Fruit fly (Drosophila melanogaster) Kc167 (cell line): ENCODE results near the gene Irk2.

Source experiments
- Myc ChIP-seq: fragments of >200 bp; optimal IDR thresholded peaks from 2 replicates; lab custom pipeline; 2017; ENCODE audit warnings: missing external identifiers
- Sin3A ChIP-seq: fragments of >200 bp; optimal IDR thresholded peaks from 2 replicates; lab custom pipeline; 2018; ENCODE audit warnings: missing external identifiers
- h ChIP-seq: fragments of >200 bp; optimal IDR thresholded peaks from 3 replicates; lab custom pipeline; 2018; ENCODE audit warnings: missing external identifiers
- insv ChIP-seq: fragments of >200 bp; optimal IDR thresholded peaks from 3 replicates; lab custom pipeline; 2018; ENCODE audit warnings: missing external identifiers
- psq ChIP-seq: fragments of >200 bp; optimal IDR thresholded peaks from 2 replicates; lab custom pipeline; 2017; ENCODE audit warnings: missing external identifiers
- ttk ChIP-seq: sonication (Bioruptor generic); optimal IDR thresholded peaks from 2 replicates; lab custom pipeline; 2017; ENCODE audit warnings: missing external identifiers

The Irk2 gene

DNA sequence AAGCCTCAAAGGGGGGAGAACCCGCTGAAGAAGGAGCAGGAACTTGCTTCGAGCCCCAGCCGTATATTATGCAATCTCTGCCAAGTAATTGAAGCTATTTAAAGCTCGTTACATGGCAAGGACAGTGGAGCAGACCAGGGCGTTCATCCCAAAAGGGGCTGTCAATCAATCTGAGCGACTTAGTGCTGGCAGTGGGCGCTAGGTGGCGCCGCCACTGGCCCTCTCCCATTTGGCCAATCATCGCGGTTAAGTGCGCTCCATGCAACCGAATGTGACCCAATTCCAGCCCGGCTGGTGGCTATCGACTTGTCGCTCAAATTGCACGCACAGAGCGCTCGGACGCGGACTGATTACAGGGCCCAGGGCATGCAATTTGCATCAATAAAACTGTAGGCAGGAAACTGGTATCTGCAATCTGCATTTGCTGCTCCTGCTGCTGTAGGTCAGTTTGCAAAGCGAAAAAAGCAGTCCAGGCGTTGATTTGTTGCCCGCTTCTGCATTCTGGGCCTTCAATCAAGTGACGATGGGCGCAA, 9.8 kb downstream of the Irk2 start:
- TF ChIP-seq psq (lab: Kevin White, UChicago) (no peak), Sin3A (lab: Kevin White, UChicago) (no peak)

DNA sequence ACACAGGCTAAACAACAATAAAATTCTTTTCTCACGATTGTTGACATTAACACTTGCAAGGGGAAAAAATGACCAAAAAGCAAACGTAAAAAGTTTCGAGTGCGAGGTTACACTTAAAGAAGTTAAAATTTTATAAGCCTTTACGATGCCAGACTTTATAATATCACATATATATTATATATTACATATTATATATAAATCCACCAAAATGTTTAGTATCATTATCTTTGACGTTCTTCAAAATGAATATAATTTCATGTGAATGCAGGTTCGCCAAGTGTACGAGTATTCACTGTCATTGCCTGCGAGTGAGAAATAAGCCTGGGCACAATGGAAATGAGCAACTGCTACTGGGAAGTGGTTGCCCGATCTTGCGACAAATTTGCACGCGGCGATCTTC, 10.9 kb downstream of the Irk2 start:
- TF ChIP-seq ttk (lab: Kevin White, UChicago), result no peak
- TF ChIP-seq insv (lab: Kevin White, UChicago), result no peak
- no peak for TF ChIP-seq h (lab: Kevin White, UChicago)
- TF ChIP-seq Myc, result no peak
- TF ChIP-seq Sin3A (lab: Kevin White, UChicago), result no peak
- TF ChIP-seq psq (lab: Kevin White, UChicago), result no peak

DNA sequence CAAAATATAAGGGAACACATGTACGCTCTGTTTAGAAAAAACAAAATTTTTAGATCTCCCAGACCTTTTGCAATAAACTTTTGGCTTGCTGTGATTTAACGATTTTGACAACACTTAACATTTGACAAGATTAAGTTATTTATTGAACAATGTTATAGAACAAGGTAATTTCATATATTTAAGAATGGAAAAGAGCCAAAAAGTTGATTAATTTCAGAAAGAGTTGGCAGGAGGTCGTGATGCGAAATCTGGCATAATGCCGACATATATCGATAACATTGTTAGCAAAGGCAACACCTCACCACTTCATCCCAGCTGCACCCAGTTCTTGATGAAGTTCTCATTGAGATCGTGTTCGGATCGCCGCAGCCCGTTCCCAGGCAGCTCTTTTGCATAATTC, 11.9 kb downstream of the Irk2 start, which contains the start of gene CG34289:
Gene CG34289 (minus strand): TSS at position 101 of the 400 bp plus-strand sequence.
- TF ChIP-seq Sin3A (lab: Kevin White, UChicago) (no peak), insv (lab: Kevin White, UChicago) (no peak), Myc (no peak), ttk (lab: Kevin White, UChicago) (no peak), h (lab: Kevin White, UChicago) (no peak), psq (lab: Kevin White, UChicago) (no peak)

- TF ChIP-seq psq (lab: Kevin White, UChicago) (no peak), insv (lab: Kevin White, UChicago) (no peak), ttk (lab: Kevin White, UChicago) (no peak), Sin3A (lab: Kevin White, UChicago) (no peak), h (lab: Kevin White, UChicago) (no peak), Myc (no peak)
These were observed 14.5 kb downstream of the Irk2 start for dm6 chr3R:23504760-23505159.

- TF ChIP-seq Sin3A (lab: Kevin White, UChicago), result no peak
- no peak for TF ChIP-seq h (lab: Kevin White, UChicago)
- TF ChIP-seq insv (lab: Kevin White, UChicago), result no peak
- TF ChIP-seq Myc, result no peak
- no peak for TF ChIP-seq ttk (lab: Kevin White, UChicago)
- TF ChIP-seq psq (lab: Kevin White, UChicago), result no peak
These were observed 15.7 kb downstream of the Irk2 start for dm6 chr3R:23503511-23503910.

DNA sequence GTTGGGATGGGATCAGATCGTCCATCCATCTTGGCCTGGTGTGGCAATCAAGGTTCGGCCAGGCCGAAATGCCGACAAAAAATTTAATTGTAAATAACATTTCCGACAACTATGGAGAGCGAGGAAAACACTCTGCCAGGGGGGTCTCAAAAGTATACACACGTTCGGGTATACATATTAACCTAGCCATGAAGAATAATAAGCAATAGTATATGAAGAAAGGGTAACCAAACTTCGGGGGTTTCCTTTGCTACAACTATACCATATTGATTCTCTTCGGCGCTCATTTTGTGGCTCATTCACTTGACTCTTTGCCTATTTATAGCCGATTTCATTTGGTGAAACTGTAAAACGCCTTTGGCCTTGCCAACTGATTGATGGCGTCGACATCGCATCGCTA, 22.0 kb downstream of the Irk2 start:
- no peak for TF ChIP-seq Myc

- TF ChIP-seq ttk (lab: Kevin White, UChicago) (no peak), h (lab: Kevin White, UChicago) (no peak)
These were observed 22.8 kb downstream of the Irk2 start for dm6 chr3R:23496488-23496887.

- no peak for TF ChIP-seq psq (lab: Kevin White, UChicago)
- no peak for TF ChIP-seq Sin3A (lab: Kevin White, UChicago)
- no peak for TF ChIP-seq insv (lab: Kevin White, UChicago)
- TF ChIP-seq Myc, result no peak
- no peak for TF ChIP-seq h (lab: Kevin White, UChicago)
- TF ChIP-seq ttk (lab: Kevin White, UChicago), result no peak
These were observed 32.0 kb downstream of the Irk2 start, which contains the start of gene Ir94h for dm6 chr3R:23487201-23487600. Gene Ir94h (plus strand): TSS chr3R:23487501.

- no peak for TF ChIP-seq insv (lab: Kevin White, UChicago)
- no peak for TF ChIP-seq psq (lab: Kevin White, UChicago)
These were observed 32.5 kb downstream of the Irk2 start for dm6 chr3R:23486743-23487142.

dm6 chr3R:23483563-23483962, 35.7 kb downstream of the Irk2 start, which contains the start of gene Ir94g:
Gene Ir94g (plus strand): TSS chr3R:23483863.
- no peak for TF ChIP-seq insv (lab: Kevin White, UChicago)
- TF ChIP-seq Myc, result no peak
- no peak for TF ChIP-seq Sin3A (lab: Kevin White, UChicago)
- no peak for TF ChIP-seq ttk (lab: Kevin White, UChicago)
- TF ChIP-seq h (lab: Kevin White, UChicago), result no peak
- TF ChIP-seq psq (lab: Kevin White, UChicago), result no peak

DNA sequence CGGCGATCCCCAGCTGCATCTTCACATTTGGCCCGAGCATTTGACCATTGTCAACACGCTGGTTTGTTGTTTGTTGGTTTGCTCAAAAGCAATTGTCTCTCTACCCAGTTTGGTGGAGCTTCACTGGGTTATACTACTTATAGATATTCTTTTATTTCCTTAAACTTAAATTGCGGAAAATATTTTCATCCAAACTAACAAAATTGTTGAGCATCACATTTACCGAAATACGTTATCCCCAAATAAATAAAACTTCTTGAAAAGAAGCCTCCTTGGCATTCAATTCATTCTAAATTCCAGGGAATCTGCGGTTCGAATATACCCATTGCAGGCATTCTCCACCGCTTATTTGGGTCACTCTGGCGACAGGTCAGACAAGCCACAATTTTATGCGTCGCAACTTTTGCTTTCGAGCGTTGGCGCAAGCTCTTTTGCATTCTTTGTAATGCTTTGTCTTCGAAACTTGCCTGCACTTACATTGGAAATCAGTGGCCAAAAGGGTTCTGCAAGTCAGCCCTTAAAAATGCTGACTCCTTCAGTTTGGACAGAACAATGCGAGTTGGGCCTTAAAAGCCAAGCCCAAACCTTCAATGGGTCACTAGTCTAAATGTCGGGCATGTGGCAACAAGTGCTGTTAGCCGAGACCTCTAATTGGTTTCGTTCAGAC, 37.9 kb downstream of the Irk2 start, which contains the start of gene Ir94f:
Gene Ir94f (plus strand): TSS at position 617 of the 667 bp plus-strand sequence.
- TF ChIP-seq psq (lab: Kevin White, UChicago) (no peak), Myc (no peak), insv (lab: Kevin White, UChicago) (no peak), h (lab: Kevin White, UChicago) (no peak), ttk (lab: Kevin White, UChicago) (no peak), Sin3A (lab: Kevin White, UChicago) (no peak)

- TF ChIP-seq h (lab: Kevin White, UChicago), result no peak
- TF ChIP-seq Myc, result no peak
- no peak for TF ChIP-seq ttk (lab: Kevin White, UChicago)
- no peak for TF ChIP-seq insv (lab: Kevin White, UChicago)
- no peak for TF ChIP-seq Sin3A (lab: Kevin White, UChicago)
- TF ChIP-seq psq (lab: Kevin White, UChicago), result no peak
These were observed 43.2 kb downstream of the Irk2 start for dm6 chr3R:23476085-23476484.
